Worm (Caenorhabditis elegans) whole organism, L4/young adult: ENCODE measurements around the gene cup-4.
A peak's percentile ranks its signal among the peaks of the same experiment; 100 is the strongest.

Experiments
- W03F9.2 ChIP-seq: fragments of 150-350 bp; optimal IDR thresholded peaks from 2 replicates; lab custom pipeline; 2014; ENCODE audit warnings: missing biosample characterization, missing genetic modification characterization
- dao-5 ChIP-seq: sonication (generic microtip); optimal IDR thresholded peaks from 2 replicates; lab custom pipeline; 2016; ENCODE audit warnings: missing genotype, missing genetic modification characterization, moderate library complexity, missing compliant biosample characterization
- him-1 ChIP-seq: sonication (generic microtip); optimal IDR thresholded peaks from 2 replicates; lab custom pipeline; 2016; ENCODE audit warnings: missing genotype, missing genetic modification reagents, missing genetic modification characterization, missing compliant biosample characterization

The cup-4 gene

ce11 chrIII:7866189-7866588, at the start of gene cup-4:
TSS of gene cup-4 (plus strand) at chrIII:7866489.
- TF ChIP-seq W03F9.2 (tag; lab: Kevin White, UChicago) (no peak), dao-5 (tag; lab: Kevin White, UChicago) (no peak), him-1 (tag; lab: Kevin White, UChicago) (no peak)

ce11 chrIII:7818965-7819364, 47.3 kb upstream of the cup-4 start:
- TF ChIP-seq him-1 (tag; lab: Kevin White, UChicago) (no peak), W03F9.2 (tag; lab: Kevin White, UChicago) (no peak), dao-5 (tag; lab: Kevin White, UChicago) (no peak)

- no peak for TF ChIP-seq W03F9.2 (tag; lab: Kevin White, UChicago)
- no peak for TF ChIP-seq dao-5 (tag; lab: Kevin White, UChicago)
- TF ChIP-seq him-1 (tag; lab: Kevin White, UChicago) = no peak
Measured at ce11 chrIII:7819866-7820265, 46.4 kb upstream of the cup-4 start.

- TF ChIP-seq W03F9.2 (tag; lab: Kevin White, UChicago) (no peak), dao-5 (tag; lab: Kevin White, UChicago) (no peak), him-1 (tag; lab: Kevin White, UChicago) (no peak)
Measured at ce11 chrIII:7823285-7823684, 43.0 kb upstream of the cup-4 start.

DNA sequence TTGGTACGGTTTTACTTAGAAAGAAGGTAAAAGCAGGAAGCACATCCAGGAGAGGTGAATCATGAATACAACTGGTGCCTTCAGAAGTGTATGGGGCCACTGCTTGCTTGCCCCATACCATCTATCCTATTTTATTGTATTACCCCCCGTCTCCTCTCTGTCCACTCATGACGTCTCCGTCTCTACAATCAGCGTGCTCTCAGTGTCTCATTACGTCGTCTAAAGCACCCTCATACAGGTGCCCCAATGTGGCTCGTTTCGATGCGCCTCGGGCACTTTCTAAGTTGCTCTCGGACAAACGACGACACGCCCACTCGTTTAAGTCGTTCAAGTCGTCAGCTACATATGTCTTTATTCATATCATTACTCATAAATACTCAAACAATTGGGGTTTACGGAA, 42.2 kb upstream of the cup-4 start:
- no peak for TF ChIP-seq dao-5 (tag; lab: Kevin White, UChicago)
- TF ChIP-seq W03F9.2 (tag; lab: Kevin White, UChicago) = no peak
- no peak for TF ChIP-seq him-1 (tag; lab: Kevin White, UChicago)

ce11 chrIII:7828576-7829461, 37.5 kb upstream of the cup-4 start, which contains the start of the genes egl-45 and kcmf-1:
TSS of gene egl-45 (minus strand) at chrIII:7828626.
TSS of gene kcmf-1 (plus strand) at chrIII:7829411.
- no peak for TF ChIP-seq him-1 (tag; lab: Kevin White, UChicago)
- TF ChIP-seq W03F9.2 (tag; lab: Kevin White, UChicago) = peak; percentile 50

DNA sequence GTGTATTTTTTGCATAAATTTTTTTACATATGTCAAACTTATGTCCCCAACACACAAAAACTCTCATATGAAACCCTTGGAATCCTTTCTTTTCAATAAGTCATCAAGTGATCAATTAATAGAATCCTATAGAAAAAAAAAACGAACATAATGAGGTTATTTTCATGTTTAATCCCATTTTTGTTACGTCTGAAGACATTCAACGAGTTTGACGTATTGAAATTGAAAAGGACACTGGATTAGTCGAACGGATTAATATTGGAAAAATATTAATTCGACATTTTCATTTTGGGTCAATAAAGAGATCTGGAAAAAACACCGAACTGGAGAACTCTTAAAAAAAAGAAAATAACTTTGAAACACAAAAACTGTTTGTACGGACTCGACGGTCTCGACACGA, 33.8 kb upstream of the cup-4 start:
- no peak for TF ChIP-seq W03F9.2 (tag; lab: Kevin White, UChicago)
- no peak for TF ChIP-seq dao-5 (tag; lab: Kevin White, UChicago)
- no peak for TF ChIP-seq him-1 (tag; lab: Kevin White, UChicago)

- TF ChIP-seq him-1 (tag; lab: Kevin White, UChicago) (no peak), dao-5 (tag; lab: Kevin White, UChicago) (no peak), W03F9.2 (tag; lab: Kevin White, UChicago) (no peak)
Measured at ce11 chrIII:7834848-7835247, 31.4 kb upstream of the cup-4 start.

- no peak for TF ChIP-seq dao-5 (tag; lab: Kevin White, UChicago)
- no peak for TF ChIP-seq W03F9.2 (tag; lab: Kevin White, UChicago)
- TF ChIP-seq him-1 (tag; lab: Kevin White, UChicago) = no peak
Measured at ce11 chrIII:7835684-7836083, 30.6 kb upstream of the cup-4 start.

DNA sequence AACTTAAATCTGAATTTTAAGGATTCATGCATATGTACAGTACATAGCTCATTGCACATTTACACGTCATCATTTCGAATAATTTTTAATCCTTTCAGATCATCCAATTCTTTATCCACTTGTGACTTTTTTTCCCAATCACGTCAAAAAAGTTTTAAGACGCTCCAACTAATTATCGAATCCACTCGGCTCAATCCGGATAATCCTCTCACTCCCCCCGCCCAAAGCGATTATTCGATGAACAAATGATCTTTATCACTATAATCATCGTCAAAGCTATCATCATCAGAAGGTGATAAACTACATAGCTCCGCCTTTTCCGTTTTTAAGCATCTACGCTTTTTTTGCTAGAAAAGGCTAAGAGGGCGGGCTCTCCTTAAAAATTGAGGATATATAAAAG, 28.7 kb upstream of the cup-4 start:
- TF ChIP-seq him-1 (tag; lab: Kevin White, UChicago) = no peak
- TF ChIP-seq W03F9.2 (tag; lab: Kevin White, UChicago) = no peak
- no peak for TF ChIP-seq dao-5 (tag; lab: Kevin White, UChicago)

DNA sequence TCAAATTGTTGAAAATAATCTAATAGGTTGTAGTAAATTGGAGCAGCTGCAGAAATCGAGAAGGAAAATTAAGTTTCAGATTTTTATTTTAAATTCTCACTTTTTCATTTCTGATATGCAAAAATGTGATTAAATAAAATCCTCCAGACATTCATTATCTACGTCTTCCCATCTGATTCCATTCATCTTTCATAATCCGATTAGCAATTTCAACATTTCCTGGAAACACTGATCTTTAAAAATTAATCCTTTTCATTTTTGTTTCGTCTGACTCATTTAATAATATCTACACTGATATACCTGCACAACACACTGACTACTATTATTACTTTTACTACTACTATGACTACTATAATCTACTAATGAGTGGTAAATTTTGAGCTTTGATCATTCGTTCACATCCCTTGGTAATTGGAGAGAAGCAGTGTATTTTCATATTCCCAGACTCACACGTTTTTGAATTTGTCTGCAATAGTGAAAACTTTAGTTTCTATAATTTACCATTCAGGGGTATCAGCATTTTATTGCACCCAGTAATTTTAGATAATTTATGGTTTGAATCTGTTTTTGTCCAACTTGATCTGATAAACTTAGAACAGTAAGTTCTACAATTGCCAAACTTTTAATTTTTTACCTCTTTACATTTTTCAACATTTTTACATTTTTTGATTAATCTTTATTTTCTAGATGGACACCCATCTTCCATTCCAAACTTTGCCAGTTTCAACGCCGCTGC, 27.2 kb upstream of the cup-4 start, which contains the start of gene ceh-23:
ceh-23 (plus strand) TSS at position 686 of the 736 bp plus-strand sequence.
- TF ChIP-seq him-1 (tag; lab: Kevin White, UChicago) (no peak), dao-5 (tag; lab: Kevin White, UChicago) (no peak), W03F9.2 (tag; lab: Kevin White, UChicago) (no peak)

- TF ChIP-seq him-1 (tag; lab: Kevin White, UChicago) (no peak), dao-5 (tag; lab: Kevin White, UChicago) (no peak), W03F9.2 (tag; lab: Kevin White, UChicago) (no peak)
Measured at ce11 chrIII:7843536-7843935, 22.8 kb upstream of the cup-4 start, which contains the start of gene ZK652.8. TSS of gene ZK652.8 (minus strand) at chrIII:7843636.

DNA sequence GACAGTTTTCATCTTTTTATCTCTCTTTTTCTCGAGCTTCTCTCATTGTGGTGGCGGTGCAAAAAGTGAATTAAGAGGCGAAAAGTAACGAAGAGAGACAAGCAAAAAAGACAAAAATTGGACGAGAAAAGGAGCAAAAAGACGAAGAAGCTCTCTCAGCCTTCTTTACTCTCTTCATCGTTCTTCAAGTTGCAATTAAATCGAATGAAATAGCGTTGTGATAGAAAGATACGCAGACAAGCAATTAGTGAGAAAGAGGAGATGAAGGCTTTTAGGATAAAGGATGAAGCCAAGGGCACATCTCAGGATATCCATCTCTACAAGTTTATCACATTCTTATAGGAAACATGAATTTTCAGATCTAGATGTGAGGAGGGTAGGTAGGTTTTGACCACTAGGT, 18.1 kb upstream of the cup-4 start:
- TF ChIP-seq him-1 (tag; lab: Kevin White, UChicago) = no peak
- TF ChIP-seq dao-5 (tag; lab: Kevin White, UChicago) = no peak
- no peak for TF ChIP-seq W03F9.2 (tag; lab: Kevin White, UChicago)
